Worm (Caenorhabditis elegans): ENCODE data around the gene F59B10.5.

DNA sequence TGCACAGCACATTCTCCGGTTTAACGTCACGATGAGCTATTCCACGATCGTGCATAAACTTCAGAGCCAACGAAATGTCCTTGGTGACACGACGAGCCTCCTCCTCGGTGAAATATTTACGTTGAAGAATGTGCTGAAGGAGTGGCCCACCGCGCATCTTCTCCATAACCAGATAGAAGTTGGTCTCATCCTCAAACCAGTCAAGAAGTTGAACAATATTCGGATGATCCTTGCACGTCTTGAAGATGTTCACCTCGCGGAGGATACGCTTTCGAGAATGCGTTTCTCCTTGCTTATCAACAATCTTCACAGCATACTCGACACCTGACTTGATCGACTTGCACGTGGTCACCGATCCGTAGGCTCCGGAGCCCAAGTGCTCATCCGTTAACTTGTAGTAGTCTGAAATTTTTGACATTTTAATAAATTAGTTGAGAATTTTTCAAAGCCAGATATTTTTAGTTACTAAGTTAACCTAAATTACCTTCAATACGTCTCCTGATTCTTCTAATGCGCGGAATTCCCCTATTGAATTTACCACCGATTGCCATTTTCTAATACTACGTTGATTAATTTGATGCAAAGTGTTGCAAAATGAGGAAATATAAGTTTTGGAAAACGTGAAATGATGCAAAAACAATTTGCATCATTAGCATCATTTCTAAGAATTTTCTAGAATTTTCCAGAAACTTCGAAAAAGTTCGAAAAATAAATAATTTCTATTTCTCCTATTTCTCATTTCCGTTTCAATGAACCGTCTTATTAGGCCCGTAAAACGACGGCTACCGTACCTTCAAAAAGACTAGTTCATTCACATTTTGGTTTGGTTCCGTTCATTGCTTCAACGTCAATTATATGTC, 22.7 kb upstream of the F59B10.5 start:
- TF ChIP-seq fkh-10 (GFP tag; optimal IDR thresholded peaks at IDR 0.05) (no peak), nhr-25 (tag; optimal IDR thresholded peaks at IDR 0.05) (no peak)

Measured in whole organism, L3 larva.